Worm (Caenorhabditis elegans): ENCODE data around the gene F26F2.1.

DNA sequence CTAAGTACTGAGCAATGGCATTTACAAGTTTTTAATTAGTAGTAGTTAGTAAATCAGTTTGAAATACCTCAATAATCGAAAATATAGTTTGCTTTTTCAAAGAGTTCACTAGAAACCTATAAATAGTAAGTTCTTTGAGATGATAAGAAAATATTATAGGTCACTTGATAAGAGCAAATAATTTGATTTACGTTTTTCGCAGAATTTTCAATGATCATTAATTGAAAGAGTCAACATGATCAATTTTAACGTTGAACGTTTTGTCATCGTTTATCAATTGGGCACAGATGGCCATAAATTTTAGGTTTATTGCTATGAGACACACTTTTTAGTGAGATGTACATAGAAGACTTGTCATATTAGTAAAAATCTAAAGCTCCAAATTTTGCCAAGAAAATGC lies 16.0 kb downstream of the F26F2.1 start:
- no peak for TF ChIP-seq med-1 (GFP tag; optimal IDR thresholded peaks at IDR 0.05; ENCODE audit: insufficient read depth)
- TF ChIP-seq klf-2 (GFP tag; conservative IDR thresholded peaks at IDR 0.05) = no peak
- TF ChIP-seq tab-1 (GFP tag; IDR thresholded peaks at IDR 0.05) = no peak
- no peak for TF ChIP-seq ztf-23 (GFP tag; IDR thresholded peaks at IDR 0.05)
- no peak for TF ChIP-seq flt-1 (GFP tag; IDR thresholded peaks at IDR 0.05)
- no peak for TF ChIP-seq cog-1 (tag; optimal IDR thresholded peaks at IDR 0.05)
- no peak for TF ChIP-seq ztf-29 (GFP tag; IDR thresholded peaks at IDR 0.05)
- no peak for TF ChIP-seq ref-1 (GFP tag; conservative IDR thresholded peaks at IDR 0.05)
